Worm (Caenorhabditis elegans) whole organism, midembryonic: ENCODE data around the gene fbxa-165.
A peak's percentile ranks its signal among the peaks of the same experiment; 100 is the strongest.

ENCODE experiments used
- T22C8.4 ChIP-seq: fragments of 200-800 bp; sonication (Bioruptor generic); IDR thresholded peaks from 2 replicates; pipeline ENCODE4 v1.3.6; 2022; ENCODE audit warnings: missing genetic modification characterization, missing compliant biosample characterization
- flt-1 ChIP-seq: fragments of 200-800 bp; sonication (Bioruptor generic); IDR thresholded peaks from 2 replicates; pipeline ENCODE4 v1.3.6; 2022; ENCODE audit warnings: missing genetic modification characterization, missing compliant biosample characterization
- klf-2 ChIP-seq: fragments of 200-800 bp; sonication (Bioruptor generic); conservative IDR thresholded peaks from 2 replicates; pipeline ENCODE4 v1.3.6; 2022; ENCODE audit warnings: missing genetic modification reagents, missing genetic modification characterization, missing compliant biosample characterization
- ref-1 ChIP-seq: fragments of 200-800 bp; sonication (Bioruptor generic); conservative IDR thresholded peaks from 2 replicates; pipeline ENCODE4 v1.3.6; 2022; ENCODE audit warnings: missing genetic modification reagents, missing genetic modification characterization, missing compliant biosample characterization
- ztf-29 ChIP-seq: fragments of 200-800 bp; sonication (Bioruptor generic); IDR thresholded peaks from 2 replicates; pipeline ENCODE4 v1.3.6; 2022; ENCODE audit warnings: missing genetic modification reagents, missing genetic modification characterization, missing compliant biosample characterization

ce11 chrII:1663516-1663915 lies 47.2 kb upstream of the fbxa-165 start, which contains the start of gene duxl-1:
- TF ChIP-seq klf-2 (GFP tag; lab: Robert Waterston, UW) (no peak), flt-1 (no peak), T22C8.4 (no peak), ref-1 (GFP tag; lab: Robert Waterston, UW) (0 out of 2 replicates have a peak, but pooled peaks have one; percentile 17), ztf-29 (no peak)
